Fruit fly (Drosophila melanogaster): ENCODE results near the gene CG3823.

DNA sequence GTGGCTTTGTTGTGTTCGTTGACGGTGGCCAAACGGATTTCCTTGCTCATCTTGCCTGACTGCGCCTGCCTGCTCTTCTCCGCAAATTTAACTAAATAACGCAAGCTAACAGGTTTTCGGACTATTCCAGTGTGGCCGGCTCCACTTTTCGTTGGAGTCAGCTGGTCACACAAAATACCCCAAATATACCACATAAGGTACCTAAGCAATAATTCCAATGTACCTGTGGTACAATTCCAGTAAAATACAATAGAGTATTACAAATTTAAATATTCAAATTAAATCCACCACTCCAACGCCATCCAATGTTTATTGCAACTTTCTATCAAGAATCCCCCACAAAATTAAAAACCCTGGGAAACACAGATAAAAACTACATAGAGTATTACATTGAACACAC lies 27.2 kb upstream of the CG3823 start, which contains the start of gene CG3566:
- TF ChIP-seq CTCF (optimal IDR thresholded peaks at IDR 0.05), result no peak
- no peak for TF ChIP-seq CG8478 (optimal IDR thresholded peaks at IDR 0.05)
